Worm (Caenorhabditis elegans): Measurements from ENCODE around the gene T24E12.2.
A peak's percentile ranks its signal among the peaks of the same experiment; 100 is the strongest.

Gene T24E12.2

ce11 chrII:3808104-3808503 lies 25.4 kb downstream of the T24E12.2 start, which contains the start of gene F54D10.5 (continued):
- TF ChIP-seq elt-3 (tag; optimal IDR thresholded peaks at IDR 0.05) (peak in 1 of 6 experiments; percentile 74), unc-130 (tag; optimal IDR thresholded peaks at IDR 0.05) (peak; percentile 81), xbp-1 (tag; optimal IDR thresholded peaks at IDR 0.05) (peak; percentile 81), snpc-4 (tag; optimal IDR thresholded peaks at IDR 0.05) (peak; percentile 59), fkh-8 (tag; optimal IDR thresholded peaks at IDR 0.05) (peak; percentile 47), jun-1 (tag; optimal IDR thresholded peaks at IDR 0.05) (peak; percentile 37), snu-23 (GFP tag; optimal IDR thresholded peaks at IDR 0.05) (peak; percentile 82), skn-1 (tag; optimal IDR thresholded peaks at IDR 0.05) (peak; percentile 88), fkh-10 (GFP tag; optimal IDR thresholded peaks at IDR 0.05) (no peak), tbx-2 (tag; optimal IDR thresholded peaks at IDR 0.05) (peak; percentile 80), nhr-47 (tag; optimal IDR thresholded peaks at IDR 0.05) (peak; percentile 85), sptf-1 (tag; optimal IDR thresholded peaks at IDR 0.05) (no peak), nhr-90 (tag; optimal IDR thresholded peaks at IDR 0.05; ENCODE audit: poor library complexity) (peak; percentile 77), elt-2 (tag; optimal IDR thresholded peaks at IDR 0.05) (peak; percentile 73), dpl-1 (GFP tag; optimal IDR thresholded peaks at IDR 0.05) (peak; percentile 95), ceh-8 (GFP tag; optimal IDR thresholded peaks at IDR 0.05) (peak; percentile 55), lin-14 (GFP tag; optimal IDR thresholded peaks at IDR 0.05) (peak; percentile 77), swsn-7 (tag; optimal IDR thresholded peaks at IDR 0.05) (peak; percentile 82), hpl-2 (GFP tag; optimal IDR thresholded peaks at IDR 0.05) (no peak), tlp-1 (tag; optimal IDR thresholded peaks at IDR 0.05) (no peak), pqm-1 (tag; optimal IDR thresholded peaks at IDR 0.05) (no peak), nhr-28 (tag; optimal IDR thresholded peaks at IDR 0.05) (no peak), nhr-85 (tag) (peak; percentile 89), hlh-17 (GFP tag; optimal IDR thresholded peaks at IDR 0.05; ENCODE audit: borderline replicate concordance) (no peak), blmp-1 (tag; optimal IDR thresholded peaks at IDR 0.05) (no peak), isw-1 (GFP tag; IDR thresholded peaks at IDR 0.05) (peak; percentile 75), pax-3 (tag; optimal IDR thresholded peaks at IDR 0.05) (no peak), nhr-237 (tag; optimal IDR thresholded peaks at IDR 0.05) (peak; percentile 10), ztf-4 (tag; optimal IDR thresholded peaks at IDR 0.05) (no peak), lir-3 (tag; optimal IDR thresholded peaks at IDR 0.05; ENCODE audit: poor library complexity) (no peak), ceh-88 (GFP tag; IDR thresholded peaks at IDR 0.05) (peak; percentile 24; the same call in 1 of the 2 replicates), irx-1 (tag; optimal IDR thresholded peaks at IDR 0.05) (no peak), nhr-11 (tag; optimal IDR thresholded peaks at IDR 0.05) (peak; percentile 56), zip-4 (GFP tag; optimal IDR thresholded peaks at IDR 0.05) (peak; percentile 13), ztf-11 (tag; optimal IDR thresholded peaks at IDR 0.05) (peak in 1 of 2 experiments; percentile 13), lin-13 (GFP tag; optimal IDR thresholded peaks at IDR 0.05) (peak; percentile 55), fos-1 (tag; optimal IDR thresholded peaks at IDR 0.05) (peak; percentile 47), nhr-20 (tag; optimal IDR thresholded peaks at IDR 0.05) (peak; percentile 79), pag-3 (tag; optimal IDR thresholded peaks at IDR 0.05; ENCODE audit: borderline replicate concordance, insufficient read depth) (no peak)

- no peak for TF ChIP-seq sup-37 (GFP tag; optimal IDR thresholded peaks at IDR 0.05)
- no peak for TF ChIP-seq aly-2 (tag; optimal IDR thresholded peaks at IDR 0.05)
- no peak for TF ChIP-seq ztf-4 (tag; optimal IDR thresholded peaks at IDR 0.05)
- TF ChIP-seq swsn-7 (tag; optimal IDR thresholded peaks at IDR 0.05): no peak
Measured at ce11 chrII:3808643-3809042, 25.9 kb downstream of the T24E12.2 start.

- no peak for TF ChIP-seq irx-1 (tag; optimal IDR thresholded peaks at IDR 0.05)
- TF ChIP-seq fkh-8 (tag; optimal IDR thresholded peaks at IDR 0.05): peak; percentile 73
- TF ChIP-seq sptf-1 (tag; optimal IDR thresholded peaks at IDR 0.05): no peak
- peak; percentile 73 for TF ChIP-seq elt-2 (tag; optimal IDR thresholded peaks at IDR 0.05)
- no peak for TF ChIP-seq lin-15B (tag; optimal IDR thresholded peaks at IDR 0.05)
- no peak for TF ChIP-seq sox-4 (tag; optimal IDR thresholded peaks at IDR 0.05)
- no peak for TF ChIP-seq fkh-4 (tag; optimal IDR thresholded peaks at IDR 0.05; ENCODE audit: borderline replicate concordance)
- no peak for TF ChIP-seq fkh-10 (GFP tag; optimal IDR thresholded peaks at IDR 0.05)
- TF ChIP-seq nhr-85 (tag): peak; percentile 47
- TF ChIP-seq snpc-4 (tag; optimal IDR thresholded peaks at IDR 0.05): no peak
- TF ChIP-seq ceh-63 (GFP tag; optimal IDR thresholded peaks at IDR 0.05): no peak
- TF ChIP-seq egl-13 (tag; optimal IDR thresholded peaks at IDR 0.05): no peak
- no peak for TF ChIP-seq hlh-4 (tag; optimal IDR thresholded peaks at IDR 0.05)
- TF ChIP-seq nhr-47 (tag; optimal IDR thresholded peaks at IDR 0.05): peak; percentile 51
- peak; percentile 23 for TF ChIP-seq xbp-1 (tag; optimal IDR thresholded peaks at IDR 0.05)
- no peak for TF ChIP-seq pqm-1 (tag; optimal IDR thresholded peaks at IDR 0.05)
- TF ChIP-seq fos-1 (tag; optimal IDR thresholded peaks at IDR 0.05): no peak
- no peak for TF ChIP-seq hpl-2 (GFP tag; optimal IDR thresholded peaks at IDR 0.05)
- TF ChIP-seq ama-1 (optimal IDR thresholded peaks at IDR 0.05): no peak
- no peak for TF ChIP-seq ztf-11 (tag; optimal IDR thresholded peaks at IDR 0.05)
- TF ChIP-seq ets-5 (GFP tag; IDR thresholded peaks at IDR 0.05): no peak
- TF ChIP-seq ceh-8 (GFP tag; optimal IDR thresholded peaks at IDR 0.05): no peak
Measured at ce11 chrII:3810550-3810949, 27.8 kb downstream of the T24E12.2 start.
